Fruit fly (Drosophila melanogaster) whole organism, adult: ENCODE results near the gene SmydA-3.

Experiments
- CG11617 ChIP-seq: fragments of 200-800 bp; sonication (Bioruptor generic); optimal IDR thresholded peaks from 2 replicates; lab custom pipeline; 2017; ENCODE audit warnings: mild to moderate bottlenecking, missing biosample characterization, missing genetic modification reagents, missing genetic modification characterization
- CG12768 ChIP-seq: fragments of 200-800 bp; sonication (Bioruptor generic); optimal IDR thresholded peaks from 2 replicates; lab custom pipeline; 2017; ENCODE audit warnings: missing biosample characterization, missing genetic modification characterization, mild to moderate bottlenecking, moderate library complexity, missing genetic modification reagents
- CG14711 ChIP-seq: fragments of 200-800 bp; sonication (Bioruptor generic); optimal IDR thresholded peaks from 2 replicates; lab custom pipeline; 2018; ENCODE audit warnings: missing biosample characterization, mild to moderate bottlenecking, missing genetic modification characterization, moderate library complexity
- CG1620 ChIP-seq: fragments of 200-800 bp; sonication (Bioruptor generic); optimal IDR thresholded peaks from 2 replicates; lab custom pipeline; 2016; ENCODE audit warnings: missing biosample characterization, missing genetic modification characterization
- CG33017 ChIP-seq: fragments of 200-800 bp; sonication (Bioruptor generic); optimal IDR thresholded peaks from 2 replicates; lab custom pipeline; 2018; ENCODE audit warnings: missing biosample characterization, mild to moderate bottlenecking, missing genetic modification characterization, moderate library complexity
- CG5204 ChIP-seq: fragments of 200-800 bp; sonication (Bioruptor generic); optimal IDR thresholded peaks from 2 replicates; lab custom pipeline; 2016; ENCODE audit warnings: missing biosample characterization, missing genetic modification characterization
- CG7045 ChIP-seq: fragments of 200-800 bp; sonication (Bioruptor generic); optimal IDR thresholded peaks from 2 replicates; lab custom pipeline; 2017; ENCODE audit warnings: missing biosample characterization, mild to moderate bottlenecking, missing genetic modification characterization
- CG7101 ChIP-seq: fragments of 200-800 bp; sonication (Bioruptor generic); optimal IDR thresholded peaks from 2 replicates; lab custom pipeline; 2018; ENCODE audit warnings: missing biosample characterization, mild to moderate bottlenecking, missing genetic modification characterization, moderate library complexity
- Clk ChIP-seq: fragments of 200-800 bp; sonication (Bioruptor generic); optimal IDR thresholded peaks from 2 replicates; lab custom pipeline; 2017; ENCODE audit warnings: missing biosample characterization, missing genetic modification characterization
- Crg-1 ChIP-seq: fragments of 200-800 bp; sonication (Bioruptor generic); optimal IDR thresholded peaks from 2 replicates; lab custom pipeline; 2016; ENCODE audit warnings: missing biosample characterization, missing genetic modification characterization
- Hr96 ChIP-seq: fragments of 200-800 bp; sonication (Bioruptor generic); optimal IDR thresholded peaks from 2 replicates; lab custom pipeline; 2016; ENCODE audit warnings: missing biosample characterization, missing genetic modification characterization
- Mnt ChIP-seq: fragments of 200-800 bp; sonication (Bioruptor generic); optimal IDR thresholded peaks from 2 replicates; lab custom pipeline; 2016; ENCODE audit warnings: missing biosample characterization, mild to moderate bottlenecking, missing genetic modification characterization
- bab1 ChIP-seq: fragments of 200-800 bp; sonication (Bioruptor generic); optimal IDR thresholded peaks from 3 replicates; lab custom pipeline; 2019; ENCODE audit warnings: missing biosample characterization, mild to moderate bottlenecking, missing genetic modification characterization, moderate library complexity
- cic ChIP-seq: fragments of 200-800 bp; sonication (Bioruptor generic); optimal IDR thresholded peaks from 2 replicates; lab custom pipeline; 2017; ENCODE audit warnings: missing biosample characterization, mild to moderate bottlenecking, missing genetic modification characterization, moderate library complexity
- cnc ChIP-seq, 2 experiments: fragments of >200 bp; optimal IDR thresholded peaks; 2 replicates each; lab custom pipeline; 2017
- kay ChIP-seq: fragments of 200-800 bp; sonication (Bioruptor generic); peaks from one replicate; lab custom pipeline; 2016; ENCODE audit warnings: missing biosample characterization, missing genetic modification characterization, borderline replicate concordance
- ovo ChIP-seq: fragments of 200-800 bp; sonication (Bioruptor generic); optimal IDR thresholded peaks from 2 replicates; lab custom pipeline; 2016; ENCODE audit warnings: missing biosample characterization, missing genetic modification characterization
- pad ChIP-seq: fragments of 200-800 bp; sonication (Bioruptor generic); optimal IDR thresholded peaks from 3 replicates; lab custom pipeline; 2017; ENCODE audit warnings: missing biosample characterization, missing genetic modification characterization, mild to moderate bottlenecking, moderate library complexity, missing genetic modification reagents
- tj ChIP-seq: fragments of 200-800 bp; sonication (Bioruptor generic); optimal IDR thresholded peaks from 3 replicates; lab custom pipeline; 2017; ENCODE audit warnings: missing biosample characterization, mild to moderate bottlenecking, missing genetic modification characterization, moderate library complexity
- toe ChIP-seq: fragments of 200-800 bp; sonication (Bioruptor generic); optimal IDR thresholded peaks from 2 replicates; lab custom pipeline; 2016; ENCODE audit warnings: missing biosample characterization, missing genetic modification characterization

The SmydA-3 gene

dm6 chr2L:10831590-10831989, 18.4 kb upstream of the SmydA-3 start:
- no peak for TF ChIP-seq CG5204 (GFP tag; lab: Kevin White, UChicago)
- TF ChIP-seq CG33017 (tag; lab: Kevin White, UChicago) = no peak
- TF ChIP-seq cnc (optimal IDR thresholded peaks at IDR 0.05; lab: Kevin White, UChicago) = no peak
- TF ChIP-seq ovo (GFP tag; lab: Kevin White, UChicago) = no peak
- no peak for TF ChIP-seq pad (GFP tag; lab: Kevin White, UChicago)
- TF ChIP-seq CG7101 (tag; lab: Kevin White, UChicago) = no peak
- TF ChIP-seq CG1620 = no peak
- no peak for TF ChIP-seq tj (GFP tag; lab: Kevin White, UChicago)
- no peak for TF ChIP-seq cic (GFP tag; lab: Kevin White, UChicago)
- no peak for TF ChIP-seq Crg-1
- no peak for TF ChIP-seq kay (GFP tag; lab: Kevin White, UChicago)
- no peak for TF ChIP-seq toe (GFP tag; lab: Kevin White, UChicago)
- no peak for TF ChIP-seq CG14711 (tag; lab: Kevin White, UChicago)

- no peak for TF ChIP-seq CG5204 (GFP tag; lab: Kevin White, UChicago)
- TF ChIP-seq CG33017 (tag; lab: Kevin White, UChicago) = no peak
- no peak for TF ChIP-seq tj (GFP tag; lab: Kevin White, UChicago)
- TF ChIP-seq Clk (GFP tag; lab: Kevin White, UChicago) = no peak
- no peak for TF ChIP-seq kay (GFP tag; lab: Kevin White, UChicago)
- no peak for TF ChIP-seq pad (GFP tag; lab: Kevin White, UChicago)
- no peak for TF ChIP-seq ovo (GFP tag; lab: Kevin White, UChicago)
- no peak for TF ChIP-seq Crg-1
- TF ChIP-seq CG1620 = no peak
- no peak for TF ChIP-seq Mnt (GFP tag; lab: Kevin White, UChicago)
- no peak for TF ChIP-seq CG12768 (GFP tag; lab: Kevin White, UChicago)
- no peak for TF ChIP-seq bab1
- TF ChIP-seq Hr96 (GFP tag; lab: Kevin White, UChicago) = no peak
- no peak for TF ChIP-seq cic (GFP tag; lab: Kevin White, UChicago)
- TF ChIP-seq CG7045 (GFP tag; lab: Kevin White, UChicago) = no peak
- no peak for TF ChIP-seq cnc (optimal IDR thresholded peaks at IDR 0.05; lab: Kevin White, UChicago)
- TF ChIP-seq CG14711 (tag; lab: Kevin White, UChicago) = no peak
- no peak for TF ChIP-seq CG7101 (tag; lab: Kevin White, UChicago)
Measured at dm6 chr2L:10837491-10837890, 12.4 kb upstream of the SmydA-3 start, which contains the start of gene Nos. Gene Nos (minus strand): TSS chr2L:10837511.

dm6 chr2L:10841619-10842018, 8.3 kb upstream of the SmydA-3 start:
- TF ChIP-seq Mnt (GFP tag; lab: Kevin White, UChicago) = no peak
- no peak for TF ChIP-seq CG33017 (tag; lab: Kevin White, UChicago)
- no peak for TF ChIP-seq toe (GFP tag; lab: Kevin White, UChicago)
- TF ChIP-seq bab1 = no peak
- no peak for TF ChIP-seq Clk (GFP tag; lab: Kevin White, UChicago)
- no peak for TF ChIP-seq Hr96 (GFP tag; lab: Kevin White, UChicago)
- TF ChIP-seq ovo (GFP tag; lab: Kevin White, UChicago) = no peak
- no peak for TF ChIP-seq CG11617 (GFP tag; lab: Kevin White, UChicago)
- TF ChIP-seq CG7045 (GFP tag; lab: Kevin White, UChicago) = no peak

- peak; percentile 82 for TF ChIP-seq Mnt (GFP tag; lab: Kevin White, UChicago)
- TF ChIP-seq tj (GFP tag; lab: Kevin White, UChicago) = peak; percentile 31
- TF ChIP-seq kay (GFP tag; lab: Kevin White, UChicago) = peak; percentile 94
- no peak for TF ChIP-seq CG7101 (tag; lab: Kevin White, UChicago)
- TF ChIP-seq CG14711 (tag; lab: Kevin White, UChicago) = peak; percentile 10
- peak; percentile 65 for TF ChIP-seq bab1
Measured at dm6 chr2L:10842326-10842725, 7.6 kb upstream of the SmydA-3 start, which contains the start of gene CG6700. Gene CG6700 (minus strand): TSS chr2L:10842597.

- no peak for TF ChIP-seq CG7045 (GFP tag; lab: Kevin White, UChicago)
- TF ChIP-seq CG33017 (tag; lab: Kevin White, UChicago) = no peak
- TF ChIP-seq kay (GFP tag; lab: Kevin White, UChicago) = no peak
- no peak for TF ChIP-seq CG11617 (GFP tag; lab: Kevin White, UChicago)
- no peak for TF ChIP-seq Clk (GFP tag; lab: Kevin White, UChicago)
- no peak for TF ChIP-seq pad (GFP tag; lab: Kevin White, UChicago)
- TF ChIP-seq ovo (GFP tag; lab: Kevin White, UChicago) = no peak
- TF ChIP-seq CG5204 (GFP tag; lab: Kevin White, UChicago) = no peak
- TF ChIP-seq CG7101 (tag; lab: Kevin White, UChicago) = no peak
- no peak for TF ChIP-seq Crg-1
- no peak for TF ChIP-seq CG1620
- TF ChIP-seq CG12768 (GFP tag; lab: Kevin White, UChicago) = no peak
- TF ChIP-seq cic (GFP tag; lab: Kevin White, UChicago) = no peak
- TF ChIP-seq tj (GFP tag; lab: Kevin White, UChicago) = no peak
- TF ChIP-seq CG14711 (tag; lab: Kevin White, UChicago) = no peak
- no peak for TF ChIP-seq cnc (optimal IDR thresholded peaks at IDR 0.05; lab: Kevin White, UChicago)
- no peak for TF ChIP-seq toe (GFP tag; lab: Kevin White, UChicago)
- no peak for TF ChIP-seq Mnt (GFP tag; lab: Kevin White, UChicago)
- no peak for TF ChIP-seq Hr96 (GFP tag; lab: Kevin White, UChicago)
- TF ChIP-seq bab1 = no peak
Measured at dm6 chr2L:10845564-10845963, 4.4 kb upstream of the SmydA-3 start, which contains the start of the genes CG17139 and CG17140. Gene CG17139 (minus strand): TSS chr2L:10845664. Gene CG17140 (minus strand): TSS chr2L:10845664.

dm6 chr2L:10846944-10847343, 3.0 kb upstream of the SmydA-3 start, which contains the start of gene Porin2:
Gene Porin2 (minus strand): TSS chr2L:10847044.
- no peak for TF ChIP-seq ovo (GFP tag; lab: Kevin White, UChicago)
- TF ChIP-seq kay (GFP tag; lab: Kevin White, UChicago) = peak; percentile 12
